Worm (Caenorhabditis elegans): ENCODE measurements around the gene let-2.

let-2 gene

DNA sequence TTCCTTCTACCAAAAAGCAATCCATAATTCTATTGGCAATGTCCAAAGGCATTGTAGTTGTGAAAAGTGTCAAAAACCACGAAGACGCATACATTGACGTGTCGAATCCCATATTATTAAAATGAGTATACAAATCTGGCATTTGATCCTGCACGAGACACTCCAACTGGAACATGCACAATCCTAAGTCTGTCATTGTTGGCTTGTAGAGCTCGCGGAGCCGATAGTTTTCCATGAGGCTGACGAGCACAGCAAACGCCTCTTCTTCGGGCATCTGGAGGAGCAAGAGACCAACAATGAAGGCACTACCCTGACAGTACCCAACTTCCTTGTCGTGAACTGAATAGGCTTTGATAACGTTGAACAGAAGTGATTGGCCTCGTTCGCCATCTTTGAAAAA is 17.5 kb upstream of the let-2 start:
- TF ChIP-seq flt-1 (GFP tag; IDR thresholded peaks at IDR 0.05) (no peak), sea-1 (GFP tag; conservative IDR thresholded peaks at IDR 0.05) (no peak), pes-1 (GFP tag; IDR thresholded peaks at IDR 0.05) (no peak), hmg-4 (GFP tag; optimal IDR thresholded peaks at IDR 0.05) (no peak)

DNA sequence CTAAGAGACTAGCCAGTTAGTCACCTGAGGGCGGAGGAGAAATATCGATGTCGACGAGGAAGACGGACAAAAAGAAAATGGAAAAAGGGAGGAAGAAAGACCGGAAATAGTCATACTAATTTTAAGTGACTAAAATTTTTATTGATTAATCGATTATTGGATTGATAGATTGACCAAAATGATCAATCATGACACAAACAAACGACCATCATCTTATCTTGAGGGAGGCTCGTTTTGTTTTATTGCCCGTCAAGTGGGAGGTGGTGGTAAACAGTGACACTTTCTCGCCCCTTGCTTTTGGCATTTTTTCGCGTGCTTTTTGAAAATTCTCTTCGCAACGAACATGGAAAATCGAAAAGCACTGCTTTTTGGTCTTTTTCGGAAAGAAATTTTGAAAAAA is 15.7 kb upstream of the let-2 start:
- TF ChIP-seq ceh-13 (GFP tag; optimal IDR thresholded peaks at IDR 0.05) (no peak), sea-1 (GFP tag; conservative IDR thresholded peaks at IDR 0.05) (no peak), hmg-4 (GFP tag; optimal IDR thresholded peaks at IDR 0.05) (no peak), hnd-1 (tag; optimal IDR thresholded peaks at IDR 0.05) (no peak), pes-1 (GFP tag; IDR thresholded peaks at IDR 0.05) (no peak)

DNA sequence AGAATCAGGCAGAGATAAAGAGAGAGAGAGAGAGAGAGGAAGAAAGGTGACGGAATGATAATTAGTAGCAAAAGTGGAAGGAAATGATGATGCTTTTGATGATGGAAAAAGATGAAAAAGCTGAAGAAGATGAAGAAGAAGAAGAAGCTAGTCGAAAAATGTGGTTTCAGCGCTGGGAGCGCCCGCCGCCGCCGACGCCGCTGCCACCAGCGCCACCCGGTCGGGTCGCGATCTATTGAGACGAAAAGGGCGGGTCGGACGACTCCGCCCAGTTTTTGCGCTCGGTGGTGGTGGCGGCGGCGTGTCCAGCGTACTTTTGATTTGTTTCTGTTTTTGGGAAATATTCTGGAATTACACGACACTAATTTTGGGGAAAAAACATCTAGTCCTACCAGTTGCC is 14.3 kb upstream of the let-2 start:
- TF ChIP-seq tbx-37 (GFP tag; conservative IDR thresholded peaks at IDR 0.05) (no peak), F13C5.2 (tag; optimal IDR thresholded peaks at IDR 0.05) (no peak), hmg-4 (GFP tag; optimal IDR thresholded peaks at IDR 0.05) (no peak), tbx-11 (GFP tag; IDR thresholded peaks at IDR 0.05) (no peak), hmbx-1 (tag; optimal IDR thresholded peaks at IDR 0.05) (no peak), ceh-13 (GFP tag; optimal IDR thresholded peaks at IDR 0.05) (no peak), scrt-1 (GFP tag; IDR thresholded peaks at IDR 0.05) (no peak), B0310.2 (tag; optimal IDR thresholded peaks at IDR 0.05) (no peak), sea-1 (GFP tag; conservative IDR thresholded peaks at IDR 0.05) (no peak), tra-4 (tag; optimal IDR thresholded peaks at IDR 0.05) (no peak), flt-1 (GFP tag; IDR thresholded peaks at IDR 0.05) (no peak), pes-1 (GFP tag; IDR thresholded peaks at IDR 0.05) (no peak)

DNA sequence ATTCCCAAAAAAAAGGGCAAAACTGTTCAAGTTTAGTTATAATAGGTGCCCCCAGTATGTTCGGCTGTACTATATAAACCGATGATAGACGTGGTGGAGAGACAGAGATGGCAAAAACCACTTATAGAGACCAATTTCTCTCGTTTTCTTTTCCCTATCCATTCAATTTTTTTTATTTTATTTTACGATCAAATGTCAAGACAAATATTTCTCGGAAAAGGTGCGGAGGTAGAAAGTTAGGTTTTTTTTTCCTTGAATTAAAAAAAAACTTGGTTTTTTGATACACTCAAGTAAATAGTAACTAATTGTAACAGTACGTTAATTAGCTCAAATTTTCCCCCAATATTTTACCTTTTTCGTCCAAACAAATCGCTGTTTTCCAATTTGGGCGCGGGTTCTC is 13.6 kb upstream of the let-2 start:
- TF ChIP-seq tra-4 (tag; optimal IDR thresholded peaks at IDR 0.05), result no peak
- TF ChIP-seq F13C5.2 (tag; optimal IDR thresholded peaks at IDR 0.05), result no peak
- TF ChIP-seq ets-7 (tag; optimal IDR thresholded peaks at IDR 0.05), result no peak
- no peak for TF ChIP-seq ama-1 (optimal IDR thresholded peaks at IDR 0.05)
- no peak for TF ChIP-seq hmbx-1 (tag; optimal IDR thresholded peaks at IDR 0.05)
- no peak for TF ChIP-seq hnd-1 (tag; optimal IDR thresholded peaks at IDR 0.05)
- no peak for TF ChIP-seq hmg-4 (GFP tag; optimal IDR thresholded peaks at IDR 0.05)
- no peak for TF ChIP-seq scrt-1 (GFP tag; IDR thresholded peaks at IDR 0.05)
- no peak for TF ChIP-seq ceh-36 (tag; optimal IDR thresholded peaks at IDR 0.05)

DNA sequence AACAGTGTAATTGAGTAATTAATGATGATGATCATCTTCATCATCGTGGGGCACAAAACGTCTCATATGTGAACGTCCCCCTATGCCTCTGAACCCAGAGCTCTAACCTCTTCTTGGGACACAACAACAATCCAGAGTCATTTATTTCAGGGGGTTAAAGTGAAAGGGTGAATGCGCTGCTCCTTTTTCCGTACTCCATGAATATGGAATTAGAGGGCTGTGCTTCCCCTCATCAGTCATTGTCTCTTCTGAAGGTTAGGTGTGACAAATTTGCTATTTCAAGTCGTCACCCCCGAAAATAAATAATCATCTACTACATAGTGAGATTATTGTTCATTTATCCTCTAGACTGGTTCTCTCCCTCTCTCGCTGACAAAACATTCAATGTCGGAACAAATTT is 13.2 kb upstream of the let-2 start:
- no peak for TF ChIP-seq F13C5.2 (tag; optimal IDR thresholded peaks at IDR 0.05)

DNA sequence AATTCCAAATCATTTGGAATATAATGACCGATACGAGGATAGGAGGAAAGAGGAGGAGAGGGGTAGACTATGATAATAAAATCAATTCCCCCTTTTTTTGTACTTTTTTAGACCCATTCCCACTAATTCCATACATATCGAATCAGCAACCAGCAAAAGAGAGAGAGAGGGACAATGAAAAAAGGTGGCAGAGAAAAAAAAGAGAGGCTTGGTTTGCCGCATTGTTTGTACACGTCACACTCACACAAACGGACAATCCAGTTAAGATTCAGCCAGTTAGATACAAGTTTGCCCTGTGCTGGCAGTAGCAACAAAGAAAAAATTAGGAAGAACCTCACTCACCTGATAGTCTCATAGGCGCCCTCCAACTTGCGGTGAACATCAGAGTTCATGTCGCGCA is 11.8 kb upstream of the let-2 start:
- TF ChIP-seq hnd-1 (tag; optimal IDR thresholded peaks at IDR 0.05) (no peak), sea-1 (GFP tag; conservative IDR thresholded peaks at IDR 0.05) (no peak), aly-1 (tag; optimal IDR thresholded peaks at IDR 0.05) (no peak), scrt-1 (GFP tag; IDR thresholded peaks at IDR 0.05) (no peak), pes-1 (GFP tag; IDR thresholded peaks at IDR 0.05) (no peak), hmg-4 (GFP tag; optimal IDR thresholded peaks at IDR 0.05) (no peak), hmbx-1 (tag; optimal IDR thresholded peaks at IDR 0.05) (no peak), ets-7 (tag; optimal IDR thresholded peaks at IDR 0.05) (no peak), flt-1 (GFP tag; IDR thresholded peaks at IDR 0.05) (no peak), F13C5.2 (tag; optimal IDR thresholded peaks at IDR 0.05) (no peak), tbx-37 (GFP tag; conservative IDR thresholded peaks at IDR 0.05) (no peak), tbx-11 (GFP tag; IDR thresholded peaks at IDR 0.05) (no peak), ceh-13 (GFP tag; optimal IDR thresholded peaks at IDR 0.05) (no peak), ama-1 (optimal IDR thresholded peaks at IDR 0.05) (no peak), ceh-36 (tag; optimal IDR thresholded peaks at IDR 0.05) (no peak), B0310.2 (tag; optimal IDR thresholded peaks at IDR 0.05) (no peak)

DNA sequence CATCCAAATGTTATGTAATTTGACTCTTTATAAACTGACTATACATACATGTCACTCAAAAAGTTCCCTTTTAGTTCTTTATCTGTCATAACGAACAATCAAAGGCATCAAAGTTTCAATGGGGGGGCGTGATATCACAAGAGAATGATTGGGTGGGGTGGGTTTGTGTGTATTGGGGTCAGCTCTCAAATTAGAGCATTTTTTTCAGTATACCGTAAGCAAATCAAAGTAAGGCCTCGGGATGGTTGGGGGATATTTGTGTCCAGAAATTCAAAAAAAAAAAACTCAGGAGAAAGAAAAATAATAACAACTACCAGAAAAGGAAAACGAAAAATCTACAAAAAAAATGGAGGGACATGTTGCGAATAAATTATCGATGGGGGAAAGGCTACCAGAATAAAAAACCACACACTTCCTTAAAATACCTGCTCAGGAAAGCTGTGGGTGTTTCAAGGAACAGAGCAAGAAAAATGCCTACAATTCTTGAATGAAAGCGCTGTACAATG is 9.3 kb upstream of the let-2 start, which contains the start of gene F01G12.18:
Gene F01G12.18 (minus strand): TSS at position 51 of the 506 bp plus-strand sequence.
- TF ChIP-seq aly-1 (tag; optimal IDR thresholded peaks at IDR 0.05) (no peak), flt-1 (GFP tag; IDR thresholded peaks at IDR 0.05) (no peak), scrt-1 (GFP tag; IDR thresholded peaks at IDR 0.05) (no peak), hnd-1 (tag; optimal IDR thresholded peaks at IDR 0.05) (no peak), ets-7 (tag; optimal IDR thresholded peaks at IDR 0.05) (no peak), hmg-4 (GFP tag; optimal IDR thresholded peaks at IDR 0.05) (no peak), ceh-13 (GFP tag; optimal IDR thresholded peaks at IDR 0.05) (no peak), tbx-37 (GFP tag; conservative IDR thresholded peaks at IDR 0.05) (no peak)

DNA sequence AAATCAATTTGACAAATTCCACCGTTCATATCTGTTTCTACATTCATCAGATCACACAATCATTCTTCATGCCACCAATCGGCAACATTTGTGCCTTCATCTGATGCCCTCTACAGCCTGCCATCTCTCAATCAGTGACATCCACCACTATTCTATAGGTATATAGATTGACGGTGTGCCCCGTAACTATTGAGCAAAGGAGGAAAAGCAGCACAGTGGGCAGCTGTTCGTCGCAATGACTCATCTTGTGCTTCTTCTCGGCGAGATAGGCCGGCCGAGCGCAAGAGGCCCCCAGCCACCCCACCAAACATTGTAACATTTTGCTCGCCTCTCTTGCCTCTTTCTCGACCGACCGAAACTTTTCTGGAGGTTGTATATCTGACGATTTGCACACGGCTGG is 3.0 kb upstream of the let-2 start:
- no peak for TF ChIP-seq flt-1 (GFP tag; IDR thresholded peaks at IDR 0.05)
- TF ChIP-seq hmg-4 (GFP tag; optimal IDR thresholded peaks at IDR 0.05), result peak; percentile 6

DNA sequence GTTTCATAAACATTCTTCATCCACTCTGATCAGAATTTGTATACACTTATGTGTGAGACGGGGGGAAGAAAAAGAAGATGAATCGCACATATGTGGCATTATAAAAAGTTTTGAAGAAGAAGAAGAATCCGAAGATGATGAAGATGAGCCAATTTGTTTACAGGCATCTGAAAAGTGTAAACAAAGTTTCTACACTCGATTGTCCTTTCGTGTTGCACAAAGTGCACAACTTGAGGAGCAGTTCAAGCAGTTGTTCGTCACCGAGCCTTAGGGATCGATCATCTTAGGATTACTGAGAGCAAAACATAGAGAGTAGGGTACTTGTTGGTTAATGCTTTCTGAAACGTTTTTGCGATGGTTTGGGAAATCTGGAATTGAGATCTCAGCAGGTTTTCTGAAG is 2.0 kb upstream of the let-2 start:
- no peak for TF ChIP-seq ceh-36 (tag; optimal IDR thresholded peaks at IDR 0.05)
- TF ChIP-seq hmbx-1 (tag; optimal IDR thresholded peaks at IDR 0.05), result no peak
- TF ChIP-seq ama-1 (optimal IDR thresholded peaks at IDR 0.05), result no peak
- no peak for TF ChIP-seq tbx-37 (GFP tag; conservative IDR thresholded peaks at IDR 0.05)
- no peak for TF ChIP-seq pes-1 (GFP tag; IDR thresholded peaks at IDR 0.05)
- no peak for TF ChIP-seq flt-1 (GFP tag; IDR thresholded peaks at IDR 0.05)
- no peak for TF ChIP-seq aly-1 (tag; optimal IDR thresholded peaks at IDR 0.05)
- no peak for TF ChIP-seq scrt-1 (GFP tag; IDR thresholded peaks at IDR 0.05)
- TF ChIP-seq sea-1 (GFP tag; conservative IDR thresholded peaks at IDR 0.05), result no peak
- TF ChIP-seq tra-4 (tag; optimal IDR thresholded peaks at IDR 0.05), result no peak
- no peak for TF ChIP-seq hnd-1 (tag; optimal IDR thresholded peaks at IDR 0.05)
- no peak for TF ChIP-seq hmg-4 (GFP tag; optimal IDR thresholded peaks at IDR 0.05)
- no peak for TF ChIP-seq ets-7 (tag; optimal IDR thresholded peaks at IDR 0.05)
- TF ChIP-seq B0310.2 (tag; optimal IDR thresholded peaks at IDR 0.05), result no peak
- no peak for TF ChIP-seq tbx-11 (GFP tag; IDR thresholded peaks at IDR 0.05)
- no peak for TF ChIP-seq F13C5.2 (tag; optimal IDR thresholded peaks at IDR 0.05)
